Fruit fly (Drosophila melanogaster): Measurements from ENCODE around the gene CG13692.
A peak's percentile ranks its signal among the peaks of the same experiment; 100 is the strongest.

Gene CG13692

DNA sequence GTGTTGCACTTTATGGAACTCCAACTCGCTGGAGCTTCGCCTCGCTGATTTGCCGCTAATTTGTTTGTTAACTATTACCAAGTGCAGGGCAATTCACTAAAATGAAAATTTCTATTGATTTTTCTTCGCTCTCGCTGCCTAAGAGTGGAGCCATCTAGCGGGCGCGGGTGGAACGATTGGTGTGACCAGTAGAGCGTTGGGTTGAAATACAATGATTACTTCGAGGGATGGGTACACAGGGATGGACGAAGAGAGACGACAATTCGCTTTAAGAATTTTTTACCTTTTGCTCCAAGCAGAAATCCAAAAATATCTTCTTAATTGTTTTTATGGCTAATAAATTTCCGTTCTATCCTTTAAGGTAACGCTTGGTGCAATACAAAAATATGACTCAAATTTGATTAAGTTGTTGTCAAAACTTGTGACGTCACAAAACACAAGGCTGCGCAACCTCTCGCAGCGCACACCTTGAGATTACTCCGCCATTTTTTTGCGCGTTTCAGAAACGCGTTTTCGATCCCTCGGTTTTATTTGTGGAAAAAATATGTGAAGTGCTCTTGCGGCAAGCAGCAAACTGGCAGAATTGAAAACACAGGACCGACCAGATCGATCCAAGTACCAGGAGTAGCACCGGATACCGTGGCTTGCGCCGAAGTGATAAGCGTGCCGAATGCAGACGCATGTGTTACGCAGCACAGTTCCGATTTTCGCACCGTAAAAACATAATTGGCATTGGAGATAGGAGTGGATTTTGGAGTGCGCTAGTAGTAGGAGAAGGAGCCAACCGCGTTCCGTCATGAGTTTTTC, 6.8 kb upstream of the CG13692 start, which contains the start of the genes AP-2alpha and ebi (continued):
- TF ChIP-seq Hand (GFP tag; optimal IDR thresholded peaks at IDR 0.05): peak; percentile 58
- TF ChIP-seq seq (GFP tag; IDR thresholded peaks at IDR 0.05): peak; percentile 82
- peak; percentile 68 for TF ChIP-seq HHEX (GFP tag; optimal IDR thresholded peaks at IDR 0.05)
- TF ChIP-seq az2 (GFP tag; optimal IDR thresholded peaks at IDR 0.05): peak; percentile 87
- no peak for TF ChIP-seq CG6791 (GFP tag; IDR thresholded peaks at IDR 0.05; ENCODE audit: partially characterized antibody)
- no peak for TF ChIP-seq zen2 (GFP tag; IDR thresholded peaks at IDR 0.05; ENCODE audit: partially characterized antibody)
- peak; percentile 94 for TF ChIP-seq CG30403 (GFP tag; optimal IDR thresholded peaks at IDR 0.05)
- TF ChIP-seq pb (GFP tag; optimal IDR thresholded peaks at IDR 0.05): peak; percentile 89
- TF ChIP-seq CG17568 (GFP tag; optimal IDR thresholded peaks at IDR 0.05): no peak
- TF ChIP-seq CG9727 (GFP tag; optimal IDR thresholded peaks at IDR 0.05): peak; percentile 88
- TF ChIP-seq Max (GFP tag; optimal IDR thresholded peaks at IDR 0.05): peak; percentile 79
- peak; percentile 96 for TF ChIP-seq CG15479 (GFP tag; optimal IDR thresholded peaks at IDR 0.05)
- no peak for TF ChIP-seq CG4707 (GFP tag; optimal IDR thresholded peaks at IDR 0.05)
- no peak for TF ChIP-seq h (optimal IDR thresholded peaks at IDR 0.05)
- TF ChIP-seq CG14710 (tag; optimal IDR thresholded peaks at IDR 0.05): peak; percentile 90
- no peak for TF ChIP-seq tap (tag; optimal IDR thresholded peaks at IDR 0.05)
- peak; percentile 78 for TF ChIP-seq MBD-R2 (GFP tag; IDR thresholded peaks at IDR 0.05)
- peak; percentile 83 for TF ChIP-seq wdn (GFP tag; IDR thresholded peaks at IDR 0.05)
- TF ChIP-seq CG5245 (GFP tag; optimal IDR thresholded peaks at IDR 0.05): peak; percentile 70
- peak; percentile 62 for TF ChIP-seq CG17359 (tag; optimal IDR thresholded peaks at IDR 0.05)
- TF ChIP-seq CG13424 (tag; optimal IDR thresholded peaks at IDR 0.05): peak; percentile 88
- TF ChIP-seq fru (optimal IDR thresholded peaks at IDR 0.05): no peak
- TF ChIP-seq org-1 (GFP tag; optimal IDR thresholded peaks at IDR 0.05): peak; percentile 60
- no peak for TF ChIP-seq CG7963 (GFP tag; IDR thresholded peaks at IDR 0.05; ENCODE audit: partially characterized antibody)
- TF ChIP-seq CG2129 (GFP tag; IDR thresholded peaks at IDR 0.05; ENCODE audit: partially characterized antibody): no peak
- peak; percentile 100 for TF ChIP-seq Ets65A (GFP tag)
- no peak for TF ChIP-seq Dll (GFP tag; IDR thresholded peaks at IDR 0.05; ENCODE audit: partially characterized antibody)
- peak; percentile 96 for TF ChIP-seq CG9609 (GFP tag; optimal IDR thresholded peaks at IDR 0.05)
- peak; percentile 86 for TF ChIP-seq slou (GFP tag; optimal IDR thresholded peaks at IDR 0.05)
- TF ChIP-seq CG10267 (tag; optimal IDR thresholded peaks at IDR 0.05): peak; percentile 78
- peak; percentile 91 for TF ChIP-seq CG4282 (GFP tag; optimal IDR thresholded peaks at IDR 0.05)
- TF ChIP-seq jigr1 (GFP tag; IDR thresholded peaks at IDR 0.05): peak; percentile 84; the same call in 2 of the 3 replicates
- peak; percentile 76 for TF ChIP-seq NK7.1 (GFP tag; optimal IDR thresholded peaks at IDR 0.05)
- TF ChIP-seq dysf (GFP tag; IDR thresholded peaks at IDR 0.05): peak; percentile 93
- TF ChIP-seq D19B (GFP tag; optimal IDR thresholded peaks at IDR 0.05): peak; percentile 65
- no peak for TF ChIP-seq cg (GFP tag; optimal IDR thresholded peaks at IDR 0.05)
- peak; percentile 87 for TF ChIP-seq CG18619 (GFP tag; optimal IDR thresholded peaks at IDR 0.05)
- peak; percentile 77 for TF ChIP-seq Taf1 (GFP tag; IDR thresholded peaks at IDR 0.05)
- 0 out of 3 replicates have a peak, but pooled peaks have one; percentile 42 for TF ChIP-seq CG2199 (GFP tag; IDR thresholded peaks at IDR 0.05)
- peak; percentile 89 for TF ChIP-seq CG14441 (GFP tag; IDR thresholded peaks at IDR 0.05)
- TF ChIP-seq CG18599 (GFP tag; optimal IDR thresholded peaks at IDR 0.05): peak; percentile 84
- no peak for TF ChIP-seq toy (GFP tag; IDR thresholded peaks at IDR 0.05)
- peak; percentile 93 for TF ChIP-seq Hr3 (GFP tag; optimal IDR thresholded peaks at IDR 0.05)
- peak; percentile 94 for TF ChIP-seq CG3847 (GFP tag; IDR thresholded peaks at IDR 0.05)
- TF ChIP-seq vfl (GFP tag; optimal IDR thresholded peaks at IDR 0.05): peak; percentile 84
- peak; percentile 71 for TF ChIP-seq E2f2 (GFP tag; IDR thresholded peaks at IDR 0.05)
- TF ChIP-seq CG4328 (GFP tag; optimal IDR thresholded peaks at IDR 0.05): peak; percentile 54
- TF ChIP-seq CG4730 (GFP tag; IDR thresholded peaks at IDR 0.05): peak; percentile 78
- TF ChIP-seq CG18764 (GFP tag; optimal IDR thresholded peaks at IDR 0.05): peak; percentile 77
- TF ChIP-seq MESR4 (GFP tag; optimal IDR thresholded peaks at IDR 0.05): peak; percentile 75

All from whole organism, embryonic.